Fruit fly (Drosophila melanogaster): Measurements from ENCODE around the gene Zmynd8.

Gene Zmynd8

dm6 chr3R:31630376-31630775 lies 38.9 kb upstream of the Zmynd8 start (continued):
- no peak for TF ChIP-seq prd (optimal IDR thresholded peaks at IDR 0.05)
- 0 out of 3 replicates have a peak, but pooled peaks have one; percentile 30 for TF ChIP-seq prd (GFP tag; IDR thresholded peaks at IDR 0.05)
- TF ChIP-seq Hmr (GFP tag; optimal IDR thresholded peaks at IDR 0.05), result peak; percentile 60
- TF ChIP-seq CG6272 (GFP tag; IDR thresholded peaks at IDR 0.05), result no peak
- TF ChIP-seq CG17829 (tag; optimal IDR thresholded peaks at IDR 0.05), result no peak
- no peak for TF ChIP-seq fu2 (GFP tag; optimal IDR thresholded peaks at IDR 0.05)
- no peak for TF ChIP-seq CG6683 (GFP tag; optimal IDR thresholded peaks at IDR 0.05)
- no peak for TF ChIP-seq CG18619 (GFP tag; optimal IDR thresholded peaks at IDR 0.05)
- no peak for TF ChIP-seq zfh2 (GFP tag; optimal IDR thresholded peaks at IDR 0.05)
- TF ChIP-seq her (GFP tag; optimal IDR thresholded peaks at IDR 0.05), result peak; percentile 6

- TF ChIP-seq Sox100B (GFP tag; optimal IDR thresholded peaks at IDR 0.05) (no peak), CG7556 (GFP tag; optimal IDR thresholded peaks at IDR 0.05) (peak; percentile 9), gcm (GFP tag; optimal IDR thresholded peaks at IDR 0.05) (no peak), fd96Cb (tag; optimal IDR thresholded peaks at IDR 0.05) (peak; percentile 14), zen2 (GFP tag; IDR thresholded peaks at IDR 0.05; ENCODE audit: partially characterized antibody) (no peak), da (GFP tag; optimal IDR thresholded peaks at IDR 0.05) (no peak), CG10543 (GFP tag; optimal IDR thresholded peaks at IDR 0.05) (no peak), CG2712 (tag; optimal IDR thresholded peaks at IDR 0.05) (peak; percentile 5), jumu (GFP tag; optimal IDR thresholded peaks at IDR 0.05) (no peak), CG13296 (GFP tag; optimal IDR thresholded peaks at IDR 0.05) (no peak), Spps (tag; optimal IDR thresholded peaks at IDR 0.05) (no peak), hb (GFP tag; IDR thresholded peaks at IDR 0.05; ENCODE audit: partially characterized antibody) (no peak), Dll (GFP tag; IDR thresholded peaks at IDR 0.05; ENCODE audit: partially characterized antibody) (no peak), hkb (optimal IDR thresholded peaks at IDR 0.05) (no peak), hkb (GFP tag; IDR thresholded peaks at IDR 0.05) (no peak), pan (optimal IDR thresholded peaks at IDR 0.05) (no peak), pan (GFP tag; optimal IDR thresholded peaks at IDR 0.05 in 1 of 2, IDR thresholded peaks at IDR 0.05 in 1 of 2) (no peak), HLHmδ (GFP tag; optimal IDR thresholded peaks at IDR 0.05) (no peak), CG11504 (tag; optimal IDR thresholded peaks at IDR 0.05) (peak; percentile 37), lab (GFP tag; optimal IDR thresholded peaks at IDR 0.05) (peak; percentile 47), klu (GFP tag; IDR thresholded peaks at IDR 0.05) (no peak), Xrp1 (GFP tag; IDR thresholded peaks at IDR 0.05) (no peak), stc (GFP tag; IDR thresholded peaks at IDR 0.05) (no peak), CG6689 (GFP tag; IDR thresholded peaks at IDR 0.05) (no peak), D19B (GFP tag; optimal IDR thresholded peaks at IDR 0.05) (no peak), nau (GFP tag; optimal IDR thresholded peaks at IDR 0.05) (no peak), Antp (GFP tag; optimal IDR thresholded peaks at IDR 0.05) (peak; percentile 7), bcd (GFP tag; optimal IDR thresholded peaks at IDR 0.05) (no peak), CG9817 (tag; optimal IDR thresholded peaks at IDR 0.05) (no peak), CG15269 (tag; optimal IDR thresholded peaks at IDR 0.05) (no peak), cas (GFP tag; IDR thresholded peaks at IDR 0.05) (no peak), Rfx (GFP tag; IDR thresholded peaks at IDR 0.05) (0 out of 2 replicates have a peak, but pooled peaks have one; percentile 8), Pdp1 (GFP tag; optimal IDR thresholded peaks at IDR 0.05) (no peak), unc-4 (GFP tag; IDR thresholded peaks at IDR 0.05; ENCODE audit: partially characterized antibody) (no peak), bowl (GFP tag; IDR thresholded peaks at IDR 0.05) (no peak), maf-S (GFP tag; optimal IDR thresholded peaks at IDR 0.05) (no peak), Nf-YA (GFP tag; IDR thresholded peaks at IDR 0.05) (no peak), CrebB (tag; optimal IDR thresholded peaks at IDR 0.05) (no peak), sr (GFP tag; IDR thresholded peaks at IDR 0.05) (no peak), sens (GFP tag) (peak; percentile 63), CG14441 (GFP tag; IDR thresholded peaks at IDR 0.05) (no peak)
These were observed 36.9 kb upstream of the Zmynd8 start for dm6 chr3R:31632316-31632715.

Measured in whole organism, embryonic.